Fruit fly (Drosophila melanogaster) whole organism, wandering third instar larva: ENCODE measurements around the gene HP1c.

Experiments used
- brk ChIP-seq: fragments of 200-800 bp; sonication (Bioruptor generic); optimal IDR thresholded peaks from 2 replicates; lab custom pipeline; 2016; ENCODE audit warnings: missing biosample characterization, mild to moderate bottlenecking, missing genetic modification characterization
- dsf ChIP-seq: sonication (Bioruptor generic); optimal IDR thresholded peaks from 2 replicates; lab custom pipeline; 2016; ENCODE audit warnings: missing biosample characterization, missing genetic modification characterization, borderline replicate concordance
- ey ChIP-seq: fragments of 200-800 bp; sonication (Bioruptor generic); optimal IDR thresholded peaks from 2 replicates; lab custom pipeline; 2016; ENCODE audit warnings: missing biosample characterization, missing genetic modification characterization
- fru ChIP-seq: fragments of 200-800 bp; sonication (Bioruptor generic); optimal IDR thresholded peaks from 3 replicates; lab custom pipeline; 2016; ENCODE audit warnings: missing biosample characterization, mild to moderate bottlenecking, missing genetic modification characterization
- rgr ChIP-seq: fragments of 200-800 bp; sonication (Bioruptor generic); optimal IDR thresholded peaks from 3 replicates; lab custom pipeline; 2016; ENCODE audit warnings: missing biosample characterization, mild to moderate bottlenecking, missing genetic modification characterization
- woc ChIP-seq: sonication (Bioruptor generic); optimal IDR thresholded peaks from 2 replicates; lab custom pipeline; 2016; ENCODE audit warnings: missing biosample characterization, mild to moderate bottlenecking, missing genetic modification characterization

dm6 chr3R:22727456-22727833 is 18.0 kb upstream of the HP1c start:
- no peak for TF ChIP-seq fru (GFP tag; lab: Kevin White, UChicago)
- no peak for TF ChIP-seq ey (GFP tag; lab: Kevin White, UChicago)
- no peak for TF ChIP-seq brk (GFP tag; lab: Kevin White, UChicago)
- no peak for TF ChIP-seq woc
- no peak for TF ChIP-seq rgr (GFP tag; lab: Kevin White, UChicago)
- no peak for TF ChIP-seq dsf
